Worm (Caenorhabditis elegans): ENCODE measurements around the gene D1044.6.
A peak's percentile ranks its signal among the peaks of the same experiment; 100 is the strongest.

Gene D1044.6

DNA sequence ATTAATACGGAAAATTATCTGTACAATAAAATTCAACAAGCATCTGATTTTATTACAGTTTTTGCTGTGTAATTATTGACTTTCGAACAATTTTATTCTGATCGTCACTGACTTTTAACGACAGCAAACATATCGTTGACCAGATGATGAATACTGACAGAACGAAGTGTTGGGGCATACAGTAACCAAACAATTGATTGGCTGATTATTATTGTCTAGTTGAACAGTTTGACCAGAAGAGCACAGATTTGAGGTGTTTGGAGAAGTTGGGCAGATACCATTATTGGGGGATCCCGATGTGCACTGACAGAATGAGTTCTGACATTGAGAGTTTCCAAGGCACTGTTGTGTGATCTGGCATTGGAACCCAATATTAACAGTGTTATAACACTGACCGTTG, 36.0 kb downstream of the D1044.6 start:
- no peak for TF ChIP-seq unc-39 (tag; optimal IDR thresholded peaks at IDR 0.05)
- TF ChIP-seq aly-2 (tag; optimal IDR thresholded peaks at IDR 0.05): no peak
- no peak for TF ChIP-seq lsy-2 (tag; optimal IDR thresholded peaks at IDR 0.05)

- no peak for TF ChIP-seq peb-1 (tag; optimal IDR thresholded peaks at IDR 0.05)
- TF ChIP-seq blmp-1 (tag; optimal IDR thresholded peaks at IDR 0.05; ENCODE audit: insufficient read depth): no peak
- TF ChIP-seq egl-27 (tag; optimal IDR thresholded peaks at IDR 0.05): no peak
- no peak for TF ChIP-seq unc-55 (GFP tag; optimal IDR thresholded peaks at IDR 0.05)
- TF ChIP-seq ama-1 (optimal IDR thresholded peaks at IDR 0.05): no peak
- peak; percentile 62 for TF ChIP-seq nhr-21 (tag; optimal IDR thresholded peaks at IDR 0.05)
- no peak for TF ChIP-seq snpc-4 (tag; optimal IDR thresholded peaks at IDR 0.05)
- TF ChIP-seq mdl-1 (tag; optimal IDR thresholded peaks at IDR 0.05): no peak
- TF ChIP-seq Y55F3AM.14 (GFP tag; optimal IDR thresholded peaks at IDR 0.05): no peak
- TF ChIP-seq crh-2 (tag; optimal IDR thresholded peaks at IDR 0.05): peak; percentile 65
- no peak for TF ChIP-seq dmd-4 (tag; optimal IDR thresholded peaks at IDR 0.05)
- no peak for TF ChIP-seq ztf-4 (tag; optimal IDR thresholded peaks at IDR 0.05)
- TF ChIP-seq nhr-23 (tag; optimal IDR thresholded peaks at IDR 0.05): no peak
- no peak for TF ChIP-seq lin-13 (GFP tag; optimal IDR thresholded peaks at IDR 0.05)
- TF ChIP-seq nhr-237 (tag; optimal IDR thresholded peaks at IDR 0.05): no peak
- TF ChIP-seq F13H6.1 (tag; optimal IDR thresholded peaks at IDR 0.05): no peak
- peak; percentile 41 for TF ChIP-seq gmeb-1 (tag; optimal IDR thresholded peaks at IDR 0.05)
- no peak for TF ChIP-seq ztf-11 (tag; optimal IDR thresholded peaks at IDR 0.05)
- no peak for TF ChIP-seq skn-1 (tag; optimal IDR thresholded peaks at IDR 0.05)
- no peak for TF ChIP-seq sem-4 (tag; optimal IDR thresholded peaks at IDR 0.05)
- TF ChIP-seq ceh-16 (tag; optimal IDR thresholded peaks at IDR 0.05): no peak
- no peak for TF ChIP-seq R02D3.7 (tag; optimal IDR thresholded peaks at IDR 0.05)
- no peak for TF ChIP-seq nhr-10 (tag; optimal IDR thresholded peaks at IDR 0.05)
- TF ChIP-seq sma-3 (GFP tag; optimal IDR thresholded peaks at IDR 0.05): peak; percentile 39
- no peak for TF ChIP-seq C34F6.9 (tag; optimal IDR thresholded peaks at IDR 0.05)
- no peak for TF ChIP-seq nhr-6 (tag; optimal IDR thresholded peaks at IDR 0.05)
- no peak for TF ChIP-seq mab-5 (tag; optimal IDR thresholded peaks at IDR 0.05)
- no peak for TF ChIP-seq lin-39 (tag; optimal IDR thresholded peaks at IDR 0.05)
- TF ChIP-seq ztf-1 (GFP tag; conservative IDR thresholded peaks at IDR 0.05): no peak
- no peak for TF ChIP-seq zag-1 (tag; optimal IDR thresholded peaks at IDR 0.05)
- no peak for TF ChIP-seq lin-11 (tag; optimal IDR thresholded peaks at IDR 0.05)
- TF ChIP-seq nhr-25 (tag; optimal IDR thresholded peaks at IDR 0.05): peak; percentile 62
- TF ChIP-seq unc-39 (tag; optimal IDR thresholded peaks at IDR 0.05): no peak
- no peak for TF ChIP-seq ceh-82 (tag; optimal IDR thresholded peaks at IDR 0.05)
- TF ChIP-seq fos-1 (tag; optimal IDR thresholded peaks at IDR 0.05): peak; percentile 5
- no peak for TF ChIP-seq elt-1 (tag; optimal IDR thresholded peaks at IDR 0.05)
- no peak for TF ChIP-seq elt-3 (tag; optimal IDR thresholded peaks at IDR 0.05)
- no peak for TF ChIP-seq nhr-12 (tag; optimal IDR thresholded peaks at IDR 0.05)
- no peak for TF ChIP-seq aly-2 (tag; optimal IDR thresholded peaks at IDR 0.05)
- TF ChIP-seq unc-62 (GFP tag; optimal IDR thresholded peaks at IDR 0.05): no peak
- no peak for TF ChIP-seq alr-1 (tag; optimal IDR thresholded peaks at IDR 0.05)
- no peak for TF ChIP-seq ZK546.5 (tag; optimal IDR thresholded peaks at IDR 0.05)
- TF ChIP-seq sma-9 (GFP tag; optimal IDR thresholded peaks at IDR 0.05): no peak
- TF ChIP-seq sma-9 (tag; optimal IDR thresholded peaks at IDR 0.05): no peak
- TF ChIP-seq nhr-77 (tag; optimal IDR thresholded peaks at IDR 0.05): no peak
- TF ChIP-seq nhr-11 (tag; optimal IDR thresholded peaks at IDR 0.05): no peak
- TF ChIP-seq mbf-1 (tag; optimal IDR thresholded peaks at IDR 0.05): no peak
Measured at ce11 chrIII:5506023-5506597, 36.9 kb downstream of the D1044.6 start.
